Fruit fly (Drosophila melanogaster): ENCODE results near the gene E2f1.

The E2f1 gene

dm6 chr3R:21648460-21648859, 12.2 kb downstream of the E2f1 start (continued):
- peak; percentile 68 for TF ChIP-seq CG31627 (GFP tag; optimal IDR thresholded peaks at IDR 0.05)
- TF ChIP-seq svp (GFP tag) = peak; percentile 84
- no peak for TF ChIP-seq CG11294 (GFP tag; IDR thresholded peaks at IDR 0.05)
- TF ChIP-seq Sox14 (GFP tag; optimal IDR thresholded peaks at IDR 0.05) = peak; percentile 59
- TF ChIP-seq Sox102F (GFP tag; optimal IDR thresholded peaks at IDR 0.05) = peak; percentile 58
- no peak for TF ChIP-seq Hr38 (GFP tag; optimal IDR thresholded peaks at IDR 0.05)
- TF ChIP-seq OdsH (GFP tag; optimal IDR thresholded peaks at IDR 0.05) = peak; percentile 43
- TF ChIP-seq CG6276 (GFP tag; optimal IDR thresholded peaks at IDR 0.05) = no peak
- peak; percentile 41 for TF ChIP-seq net (GFP tag; optimal IDR thresholded peaks at IDR 0.05)
- TF ChIP-seq CG4318 (GFP tag; optimal IDR thresholded peaks at IDR 0.05) = no peak
- no peak for TF ChIP-seq Eip93F (GFP tag; optimal IDR thresholded peaks at IDR 0.05)
- TF ChIP-seq fd59A (GFP tag; optimal IDR thresholded peaks at IDR 0.05) = peak; percentile 55
- peak; percentile 32 for TF ChIP-seq CG3919 (GFP tag; optimal IDR thresholded peaks at IDR 0.05)
- peak; percentile 39 for TF ChIP-seq acj6 (GFP tag; optimal IDR thresholded peaks at IDR 0.05)
- no peak for TF ChIP-seq CG6808 (GFP tag; optimal IDR thresholded peaks at IDR 0.05)
- TF ChIP-seq Lpt (GFP tag; optimal IDR thresholded peaks at IDR 0.05) = no peak
- TF ChIP-seq Met (GFP tag; optimal IDR thresholded peaks at IDR 0.05) = peak; percentile 81
- peak; percentile 48 for TF ChIP-seq CG10631 (GFP tag; optimal IDR thresholded peaks at IDR 0.05)

- no peak for TF ChIP-seq CG11762 (GFP tag; optimal IDR thresholded peaks at IDR 0.05; ENCODE audit: insufficient read depth)
- TF ChIP-seq pdm3 (GFP tag; optimal IDR thresholded peaks at IDR 0.05) = peak; percentile 16
- TF ChIP-seq CG16779 (tag; optimal IDR thresholded peaks at IDR 0.05) = peak; percentile 11
- no peak for TF ChIP-seq eg (GFP tag; IDR thresholded peaks at IDR 0.05)
- TF ChIP-seq CG6808 (GFP tag; optimal IDR thresholded peaks at IDR 0.05) = peak; percentile 41
- peak; percentile 52 to 53 for TF ChIP-seq ss (GFP tag; optimal IDR thresholded peaks at IDR 0.05)
- TF ChIP-seq CG1621 (tag; optimal IDR thresholded peaks at IDR 0.05) = peak; percentile 56
- TF ChIP-seq Met (GFP tag; optimal IDR thresholded peaks at IDR 0.05) = no peak
- TF ChIP-seq CG6163 (GFP tag; IDR thresholded peaks at IDR 0.05) = no peak
- no peak for TF ChIP-seq CG15336 (GFP tag; IDR thresholded peaks at IDR 0.05)
- no peak for TF ChIP-seq CG4318 (GFP tag; optimal IDR thresholded peaks at IDR 0.05)
- TF ChIP-seq Eip78C (GFP tag) = peak; percentile 57
- TF ChIP-seq Smox (GFP tag; optimal IDR thresholded peaks at IDR 0.05) = no peak
- TF ChIP-seq dsx (GFP tag; optimal IDR thresholded peaks at IDR 0.05; ENCODE audit: poor library complexity, severe bottlenecking) = peak; percentile 82
- TF ChIP-seq CG6854 (GFP tag; optimal IDR thresholded peaks at IDR 0.05) = peak; percentile 12
Measured at dm6 chr3R:21645904-21646664, 14.6 kb downstream of the E2f1 start.

DNA sequence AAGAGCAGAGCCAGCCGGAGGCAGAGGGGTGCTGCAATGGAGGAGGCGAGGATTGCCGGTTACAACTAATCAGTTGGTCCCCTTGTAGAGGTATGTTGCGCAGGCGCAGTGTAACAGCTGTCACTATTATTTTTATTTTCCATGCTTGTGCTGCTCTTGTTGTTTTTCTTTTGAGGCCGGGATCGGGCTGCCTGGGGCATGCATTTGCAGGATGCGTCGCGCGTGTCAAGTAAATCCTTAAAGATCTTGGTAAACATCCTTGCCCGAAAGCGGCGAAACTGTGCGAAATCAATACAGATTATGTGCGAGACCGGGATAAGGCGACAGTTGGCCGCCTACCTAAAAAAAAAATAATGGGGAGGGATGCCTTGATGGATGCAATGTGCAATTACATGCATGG, 16.4 kb downstream of the E2f1 start:
- TF ChIP-seq CG15336 (GFP tag; IDR thresholded peaks at IDR 0.05) (no peak), ss (GFP tag; optimal IDR thresholded peaks at IDR 0.05) (peak in 1 of 2 experiments; percentile 14)

dm6 chr3R:21643197-21643596, 17.5 kb downstream of the E2f1 start:
- no peak for TF ChIP-seq Gug (GFP tag; IDR thresholded peaks at IDR 0.05)
- TF ChIP-seq salr (GFP tag; optimal IDR thresholded peaks at IDR 0.05) = peak; percentile 23 to 41
- no peak for TF ChIP-seq dsx (GFP tag; optimal IDR thresholded peaks at IDR 0.05; ENCODE audit: poor library complexity, severe bottlenecking)
- TF ChIP-seq lz (GFP tag; optimal IDR thresholded peaks at IDR 0.05) = peak; percentile 21
- peak; percentile 36 for TF ChIP-seq CG10631 (GFP tag; optimal IDR thresholded peaks at IDR 0.05)
- TF ChIP-seq OdsH (GFP tag; optimal IDR thresholded peaks at IDR 0.05) = peak; percentile 51
- TF ChIP-seq achi (GFP tag; optimal IDR thresholded peaks at IDR 0.05) = peak; percentile 28
- TF ChIP-seq dac (GFP tag; optimal IDR thresholded peaks at IDR 0.05) = no peak
- peak; percentile 28 for TF ChIP-seq Sox15 (GFP tag; optimal IDR thresholded peaks at IDR 0.05)
- TF ChIP-seq CG11762 (GFP tag; optimal IDR thresholded peaks at IDR 0.05; ENCODE audit: insufficient read depth) = no peak
- TF ChIP-seq Ets96B (tag; optimal IDR thresholded peaks at IDR 0.05) = peak; percentile 53
- TF ChIP-seq vri (GFP tag; optimal IDR thresholded peaks at IDR 0.05) = no peak
- TF ChIP-seq CG11902 (GFP tag; optimal IDR thresholded peaks at IDR 0.05) = no peak
- TF ChIP-seq CG6163 (GFP tag; IDR thresholded peaks at IDR 0.05) = no peak
- TF ChIP-seq Hr38 (GFP tag; optimal IDR thresholded peaks at IDR 0.05) = no peak
- TF ChIP-seq CG7368 (GFP tag; optimal IDR thresholded peaks at IDR 0.05) = no peak
- no peak for TF ChIP-seq fkh (GFP tag; optimal IDR thresholded peaks at IDR 0.05)
- TF ChIP-seq CG10669 (GFP tag; optimal IDR thresholded peaks at IDR 0.05) = peak; percentile 39
- TF ChIP-seq CG4318 (GFP tag; optimal IDR thresholded peaks at IDR 0.05) = no peak
- TF ChIP-seq CG6808 (GFP tag; optimal IDR thresholded peaks at IDR 0.05) = peak; percentile 41
- peak; percentile 38 for TF ChIP-seq CG15336 (GFP tag; IDR thresholded peaks at IDR 0.05)
- TF ChIP-seq CG32006 (GFP tag; optimal IDR thresholded peaks at IDR 0.05) = peak; percentile 51
- peak; percentile 13 for TF ChIP-seq Hr4 (GFP tag; optimal IDR thresholded peaks at IDR 0.05)

All from whole organism, prepupa.